Worm (Caenorhabditis elegans): ENCODE data around the gene lap-1.

The lap-1 gene

ce11 chrIII:8355462-8355815, 46.3 kb downstream of the lap-1 start:
- no peak for TF ChIP-seq sptf-1 (tag; optimal IDR thresholded peaks at IDR 0.05)
- TF ChIP-seq mls-2 (tag; optimal IDR thresholded peaks at IDR 0.05) = no peak
- TF ChIP-seq unc-62 (GFP tag; optimal IDR thresholded peaks at IDR 0.05) = no peak
- no peak for TF ChIP-seq lin-13 (tag; optimal IDR thresholded peaks at IDR 0.05)
- TF ChIP-seq lin-32 (GFP tag; optimal IDR thresholded peaks at IDR 0.05) = no peak
- TF ChIP-seq ceh-39 (tag; optimal IDR thresholded peaks at IDR 0.05) = no peak
- TF ChIP-seq unc-120 (tag; optimal IDR thresholded peaks at IDR 0.05; ENCODE audit: poor library complexity, severe bottlenecking) = no peak
- TF ChIP-seq nhr-28 (tag; optimal IDR thresholded peaks at IDR 0.05) = no peak
- TF ChIP-seq tbx-8 (GFP tag; optimal IDR thresholded peaks at IDR 0.05) = no peak
- TF ChIP-seq mep-1 (tag; optimal IDR thresholded peaks at IDR 0.05) = no peak

- peak; percentile 13 for TF ChIP-seq elt-3 (tag; optimal IDR thresholded peaks at IDR 0.05)
- TF ChIP-seq pha-4 (tag; optimal IDR thresholded peaks at IDR 0.05) = peak; percentile 78
- no peak for TF ChIP-seq mab-5 (tag; optimal IDR thresholded peaks at IDR 0.05)
- peak; percentile 11 for TF ChIP-seq ham-2 (GFP tag; optimal IDR thresholded peaks at IDR 0.05)
- TF ChIP-seq nhr-237 (tag; optimal IDR thresholded peaks at IDR 0.05) = peak; percentile 69
- TF ChIP-seq hlh-1 (tag; optimal IDR thresholded peaks at IDR 0.05) = no peak
- TF ChIP-seq ces-1 (GFP tag; optimal IDR thresholded peaks at IDR 0.05) = peak; percentile 50
Measured at ce11 chrIII:8354644-8355461, 46.9 kb downstream of the lap-1 start, which contains the start of gene unc-116. unc-116 (minus strand) TSS chrIII:8355174.

All from whole organism, mixed stage, embryonic.